Fruit fly (Drosophila melanogaster): ENCODE measurements around the gene CG15258.

dm6 chr2L:15404540-15404939, 43.1 kb upstream of the CG15258 start:
- TF ChIP-seq kay (GFP tag; ENCODE audit: borderline replicate concordance): no peak
- TF ChIP-seq CG12768 (GFP tag; optimal IDR thresholded peaks at IDR 0.05): no peak
- TF ChIP-seq cnc (optimal IDR thresholded peaks at IDR 0.05): no peak
- no peak for TF ChIP-seq CG7101 (tag; optimal IDR thresholded peaks at IDR 0.05)
- no peak for TF ChIP-seq tj (GFP tag; optimal IDR thresholded peaks at IDR 0.05)
- TF ChIP-seq CG5204 (GFP tag; optimal IDR thresholded peaks at IDR 0.05): no peak
- TF ChIP-seq bab1 (GFP tag; optimal IDR thresholded peaks at IDR 0.05): no peak
- TF ChIP-seq CG1620 (GFP tag; optimal IDR thresholded peaks at IDR 0.05): no peak
- TF ChIP-seq cic (GFP tag; optimal IDR thresholded peaks at IDR 0.05): no peak
- TF ChIP-seq CG7045 (GFP tag; optimal IDR thresholded peaks at IDR 0.05): no peak
